Worm (Caenorhabditis elegans): Measurements from ENCODE around the gene spd-3.

spd-3 gene

DNA sequence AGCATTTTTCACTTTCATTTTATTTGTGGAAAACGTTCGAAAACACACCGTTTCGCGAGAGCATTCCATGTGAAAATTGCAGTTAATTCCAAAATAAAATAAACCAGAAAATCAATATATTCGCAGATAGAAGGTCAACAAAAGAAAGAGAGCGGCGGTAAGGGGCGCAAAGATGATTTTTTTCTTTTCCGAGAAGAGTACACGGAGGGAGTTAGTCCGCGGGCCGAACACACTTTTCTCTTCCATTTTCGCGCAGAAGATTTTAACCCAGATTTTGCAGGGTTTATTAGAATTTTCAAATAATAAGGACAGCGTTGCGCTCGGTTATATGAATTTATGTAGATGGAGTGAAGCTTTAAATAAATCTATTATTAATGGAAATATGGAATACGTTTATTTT is 14.9 kb upstream of the spd-3 start (continued):
- no peak for TF ChIP-seq ahr-1 (tag; optimal IDR thresholded peaks at IDR 0.05)
- TF ChIP-seq ceh-18 (tag; optimal IDR thresholded peaks at IDR 0.05), result no peak
- TF ChIP-seq zip-5 (tag; optimal IDR thresholded peaks at IDR 0.05), result peak; percentile 59
- no peak for TF ChIP-seq odd-2 (tag; optimal IDR thresholded peaks at IDR 0.05)
- peak; percentile 15 for TF ChIP-seq rnt-1 (tag; optimal IDR thresholded peaks at IDR 0.05)
- TF ChIP-seq ceh-9 (tag; optimal IDR thresholded peaks at IDR 0.05), result no peak
- TF ChIP-seq ceh-30 (tag; optimal IDR thresholded peaks at IDR 0.05), result no peak
- no peak for TF ChIP-seq madf-2 (tag; optimal IDR thresholded peaks at IDR 0.05)
- peak; percentile 84 for TF ChIP-seq ceh-31 (tag; optimal IDR thresholded peaks at IDR 0.05)
- TF ChIP-seq elt-4 (tag; optimal IDR thresholded peaks at IDR 0.05), result no peak
- TF ChIP-seq pat-9 (tag; optimal IDR thresholded peaks at IDR 0.05), result no peak
- TF ChIP-seq npax-4 (tag; optimal IDR thresholded peaks at IDR 0.05), result no peak
- TF ChIP-seq nfya-1 (tag; optimal IDR thresholded peaks at IDR 0.05), result no peak
- no peak for TF ChIP-seq fkh-10 (GFP tag; optimal IDR thresholded peaks at IDR 0.05)
- TF ChIP-seq syd-9 (tag; optimal IDR thresholded peaks at IDR 0.05), result no peak

DNA sequence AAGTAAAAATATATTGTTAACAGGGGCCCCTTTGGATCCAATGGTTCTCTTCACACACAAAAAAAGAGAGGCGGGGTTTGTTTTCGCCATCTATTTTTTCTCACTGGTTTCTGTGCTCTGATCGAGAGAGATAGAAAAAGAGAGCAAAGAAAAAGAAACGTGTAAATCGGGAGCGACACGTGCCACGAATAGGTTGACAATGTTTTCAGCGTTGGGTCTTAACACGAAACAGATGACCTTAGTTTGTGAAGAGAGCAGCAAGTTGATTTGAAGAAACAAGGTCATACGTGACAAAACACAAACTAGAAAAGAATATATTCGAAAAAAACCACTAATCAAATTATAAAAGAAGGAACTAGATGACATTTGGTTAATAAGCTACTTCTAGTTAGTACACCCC is 14.0 kb upstream of the spd-3 start, which contains the start of gene lin-45:
lin-45 (minus strand) TSS at position 82 of the 400 bp plus-strand sequence.
- TF ChIP-seq dve-1 (tag; optimal IDR thresholded peaks at IDR 0.05) (no peak), ceh-22 (tag; optimal IDR thresholded peaks at IDR 0.05) (no peak), pat-9 (tag; optimal IDR thresholded peaks at IDR 0.05) (no peak), ztf-16 (tag; optimal IDR thresholded peaks at IDR 0.05) (no peak), unc-3 (GFP tag; conservative IDR thresholded peaks at IDR 0.05) (no peak), unc-3 (tag; optimal IDR thresholded peaks at IDR 0.05) (no peak), eyg-1 (tag; optimal IDR thresholded peaks at IDR 0.05) (no peak), T23F11.4 (GFP tag; optimal IDR thresholded peaks at IDR 0.05) (no peak), ref-2 (tag; optimal IDR thresholded peaks at IDR 0.05) (no peak), elt-2 (tag; optimal IDR thresholded peaks at IDR 0.05) (no peak)

DNA sequence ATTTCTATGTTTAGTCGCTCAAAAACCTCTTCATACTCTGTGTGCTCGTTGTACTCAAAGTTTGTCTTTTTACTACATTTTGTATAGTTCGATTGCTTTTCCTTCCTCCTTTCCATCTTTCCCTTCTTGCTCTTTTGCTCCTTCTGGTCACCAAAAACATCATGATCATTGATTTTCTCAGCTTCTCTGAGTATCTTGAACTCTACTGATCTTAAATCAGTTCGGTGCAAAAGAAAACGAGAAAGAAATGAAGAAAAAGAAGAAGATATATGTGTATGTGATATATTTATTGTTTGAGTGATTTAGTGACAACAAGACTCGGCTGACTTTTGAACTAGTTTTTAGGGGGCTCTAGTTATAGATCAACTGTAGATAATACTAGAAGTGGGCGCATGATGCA is 12.4 kb upstream of the spd-3 start:
- TF ChIP-seq ceh-48 (tag; optimal IDR thresholded peaks at IDR 0.05) (no peak), ceh-19 (GFP tag; optimal IDR thresholded peaks at IDR 0.05) (no peak), tbx-7 (tag; optimal IDR thresholded peaks at IDR 0.05) (no peak), lim-6 (tag; optimal IDR thresholded peaks at IDR 0.05) (no peak)

DNA sequence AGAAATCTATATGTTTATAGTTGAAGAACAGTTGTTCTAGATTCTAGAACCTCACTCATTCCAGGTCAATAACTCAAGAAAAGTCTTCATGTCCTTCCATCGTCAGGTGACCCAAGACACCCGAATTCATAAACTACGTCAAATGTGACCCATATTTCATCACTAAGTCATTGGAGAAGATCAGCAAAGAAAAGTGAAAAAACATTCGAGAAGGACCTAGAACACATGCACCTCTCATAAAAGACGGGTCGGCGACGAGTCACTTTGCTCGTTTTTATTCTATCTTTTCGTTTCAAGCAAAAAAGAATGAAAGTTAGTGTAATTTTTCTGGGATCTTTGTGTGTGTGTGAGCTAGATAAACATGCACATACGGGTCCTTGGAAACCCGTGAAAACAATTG is 11.3 kb upstream of the spd-3 start:
- no peak for TF ChIP-seq ceh-19 (GFP tag; optimal IDR thresholded peaks at IDR 0.05)
- no peak for TF ChIP-seq F13H6.1 (tag; optimal IDR thresholded peaks at IDR 0.05)
- TF ChIP-seq nhr-232 (tag; optimal IDR thresholded peaks at IDR 0.05), result no peak
- no peak for TF ChIP-seq sox-2 (GFP tag; IDR thresholded peaks at IDR 0.05)

DNA sequence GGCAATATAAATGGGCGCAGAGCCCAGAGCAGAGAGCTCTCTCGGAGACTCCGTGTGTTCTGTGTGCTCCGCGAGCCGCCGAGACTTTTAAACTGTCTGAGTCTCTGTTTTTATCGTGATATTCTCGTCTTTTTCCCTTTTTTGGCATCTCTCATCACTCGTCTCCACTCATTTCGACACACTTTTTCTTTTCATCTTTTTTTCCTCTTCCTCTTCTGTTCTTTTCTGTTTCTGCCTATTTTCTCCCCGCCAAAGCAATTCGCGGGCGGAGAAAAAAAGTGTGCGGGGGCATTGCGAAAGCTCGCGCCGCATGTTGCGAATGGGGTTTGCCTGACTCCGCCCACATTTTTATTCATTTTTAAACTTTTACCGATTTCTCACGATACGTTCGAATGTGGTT is 6.1 kb upstream of the spd-3 start:
- no peak for TF ChIP-seq ceh-45 (GFP tag; IDR thresholded peaks at IDR 0.05)
- no peak for TF ChIP-seq unc-55 (GFP tag; optimal IDR thresholded peaks at IDR 0.05)
- no peak for TF ChIP-seq elt-4 (tag; optimal IDR thresholded peaks at IDR 0.05)
- TF ChIP-seq K09A11.1 (tag; optimal IDR thresholded peaks at IDR 0.05; ENCODE audit: insufficient read depth), result peak; percentile 83
- peak; percentile 50 for TF ChIP-seq zip-5 (tag; optimal IDR thresholded peaks at IDR 0.05)
- TF ChIP-seq dve-1 (tag; optimal IDR thresholded peaks at IDR 0.05), result peak; percentile 73
- TF ChIP-seq madf-2 (tag; optimal IDR thresholded peaks at IDR 0.05), result peak; percentile 78
- TF ChIP-seq K02D7.2 (tag; optimal IDR thresholded peaks at IDR 0.05), result peak; percentile 78
- TF ChIP-seq hlh-8 (tag; optimal IDR thresholded peaks at IDR 0.05), result peak; percentile 82
- TF ChIP-seq nhr-11 (tag; optimal IDR thresholded peaks at IDR 0.05), result no peak
- TF ChIP-seq F13H6.1 (tag; optimal IDR thresholded peaks at IDR 0.05), result peak; percentile 86
- peak; percentile 53 for TF ChIP-seq hlh-15 (tag; optimal IDR thresholded peaks at IDR 0.05)
- TF ChIP-seq ceh-2 (tag; optimal IDR thresholded peaks at IDR 0.05), result peak; percentile 84
- no peak for TF ChIP-seq mec-3 (tag; optimal IDR thresholded peaks at IDR 0.05; ENCODE audit: borderline replicate concordance)
- TF ChIP-seq gmeb-2 (tag; optimal IDR thresholded peaks at IDR 0.05), result peak; percentile 69
- peak; percentile 71 for TF ChIP-seq fax-1 (tag; optimal IDR thresholded peaks at IDR 0.05)
- peak; percentile 84 for TF ChIP-seq dmd-4 (tag; optimal IDR thresholded peaks at IDR 0.05; ENCODE audit: borderline replicate concordance)
- TF ChIP-seq ceh-31 (tag; optimal IDR thresholded peaks at IDR 0.05), result peak; percentile 92
- peak; percentile 54 for TF ChIP-seq npax-4 (tag; optimal IDR thresholded peaks at IDR 0.05)
- TF ChIP-seq ceh-19 (GFP tag; optimal IDR thresholded peaks at IDR 0.05), result peak; percentile 90
- TF ChIP-seq tbx-7 (tag; optimal IDR thresholded peaks at IDR 0.05), result peak; percentile 44
- peak; percentile 67 for TF ChIP-seq nhr-232 (tag; optimal IDR thresholded peaks at IDR 0.05)
- TF ChIP-seq pax-1 (tag; optimal IDR thresholded peaks at IDR 0.05), result peak; percentile 50
- TF ChIP-seq odd-2 (tag; optimal IDR thresholded peaks at IDR 0.05), result peak; percentile 66
- no peak for TF ChIP-seq hlh-13 (GFP tag; optimal IDR thresholded peaks at IDR 0.05)
- peak; percentile 75 for TF ChIP-seq rnt-1 (tag; optimal IDR thresholded peaks at IDR 0.05)
